Worm (Caenorhabditis elegans) whole organism, L4 larva: ENCODE results near the gene R166.3.

Experiments
- Y105C5A.15 ChIP-seq: fragments of 200-800 bp; sonication (Bioruptor generic); IDR thresholded peaks from 2 replicates; pipeline ENCODE4 v1.3.6; 2022; ENCODE audit warnings: missing genetic modification characterization, missing compliant biosample characterization
- ZK337.2 ChIP-seq: fragments of 200-800 bp; sonication (Bioruptor generic); IDR thresholded peaks from 2 replicates; pipeline ENCODE4 v1.3.6; 2022; ENCODE audit warnings: missing genetic modification reagents, missing genetic modification characterization, missing compliant biosample characterization
- ceh-32 ChIP-seq: sonication (generic microtip); optimal IDR thresholded peaks from 2 replicates; lab custom pipeline; 2016; ENCODE audit warnings: mild to moderate bottlenecking, missing genetic modification characterization, missing compliant biosample characterization; ENCODE audit not compliant: poor library complexity
- daf-12 ChIP-seq: fragments of 150-350 bp; optimal IDR thresholded peaks from 2 replicates; lab custom pipeline; 2014; ENCODE audit warnings: missing biosample characterization, missing genetic modification reagents, missing genetic modification characterization
- fkh-10 ChIP-seq: fragments of 150-350 bp; optimal IDR thresholded peaks from 2 replicates; lab custom pipeline; 2014; ENCODE audit warnings: missing biosample characterization, missing genetic modification reagents, missing genetic modification characterization
- hif-1 ChIP-seq, 2 experiments: sonication (generic microtip); optimal IDR thresholded peaks; 2 replicates each; lab custom pipeline; 2016 to 2017; ENCODE audit warnings: missing compliant biosample characterization in 2 of 2, missing genetic modification characterization in 2 of 2, missing genetic modification reagents in 2 of 2, missing genotype in 2 of 2, mild to moderate bottlenecking in 1 of 2
- hlh-30 ChIP-seq: sonication (generic microtip); optimal IDR thresholded peaks from 2 replicates; lab custom pipeline; 2017; ENCODE audit warnings: antibody characterized with exemption, mild to moderate bottlenecking, missing genetic modification characterization, missing compliant biosample characterization; ENCODE audit not compliant: insufficient read depth
- jun-1 ChIP-seq: fragments of 150-350 bp; optimal IDR thresholded peaks from 2 replicates; lab custom pipeline; 2014; ENCODE audit warnings: missing biosample characterization, missing genetic modification reagents, missing genetic modification characterization
- lin-39 ChIP-seq: fragments of 150-350 bp; optimal IDR thresholded peaks from 2 replicates; lab custom pipeline; 2014; ENCODE audit warnings: missing biosample characterization, missing genetic modification reagents, missing genetic modification characterization
- mdl-1 ChIP-seq, 2 experiments: fragments of 150-350 bp in 1 of 2; sonication (generic microtip) in 1 of 2; optimal IDR thresholded peaks; 2 replicates each; lab custom pipeline; 2014 to 2017; ENCODE audit warnings: missing biosample characterization in 2 of 2, missing genetic modification characterization in 2 of 2
- nhr-111 ChIP-seq: fragments of 200-800 bp; sonication (Bioruptor generic); optimal IDR thresholded peaks from 2 replicates; lab custom pipeline; 2018; ENCODE audit warnings: mild to moderate bottlenecking, missing genetic modification characterization, missing compliant biosample characterization
- saeg-2 ChIP-seq: fragments of 200-800 bp; sonication (Bioruptor generic); IDR thresholded peaks from 2 replicates; pipeline ENCODE4 v1.3.6; 2022; ENCODE audit warnings: missing genetic modification reagents, missing genetic modification characterization, missing compliant biosample characterization

ce11 chrII:10544374-10544908 is 5.3 kb upstream of the R166.3 start:
- TF ChIP-seq ceh-32 (tag; lab: Kevin White, UChicago) (no peak), lin-39 (no peak), jun-1 (tag; lab: Kevin White, UChicago) (no peak), hlh-30 (tag; lab: Kevin White, UChicago) (no peak), hif-1 (tag; optimal IDR thresholded peaks at IDR 0.05; lab: Kevin White, UChicago) (no peak), nhr-111 (GFP tag; lab: Kevin White, UChicago) (no peak), mdl-1 (tag; optimal IDR thresholded peaks at IDR 0.05; lab: Kevin White, UChicago) (no peak), fkh-10 (GFP tag; lab: Kevin White, UChicago) (no peak), ZK337.2 (GFP tag; lab: Robert Waterston, UW) (0 out of 2 replicates have a peak, but pooled peaks have one; percentile 5), Y105C5A.15 (GFP tag; lab: Robert Waterston, UW) (no peak), daf-12 (tag; lab: Kevin White, UChicago) (no peak), saeg-2 (GFP tag; lab: Robert Waterston, UW) (no peak)
